Worm (Caenorhabditis elegans) whole organism, L2 larva: ENCODE measurements around the gene cpna-2.
A peak's percentile ranks its signal among the peaks of the same experiment; 100 is the strongest.

Source experiments
- C34F6.9 ChIP-seq: fragments of 150-350 bp; optimal IDR thresholded peaks from 2 replicates; lab custom pipeline; 2014; ENCODE audit warnings: missing biosample characterization, missing genetic modification characterization
- F13H6.1 ChIP-seq: sonication (generic microtip); optimal IDR thresholded peaks from 2 replicates; lab custom pipeline; 2016; ENCODE audit warnings: missing genetic modification characterization, missing compliant biosample characterization
- R02D3.7 ChIP-seq: fragments of 150-350 bp; optimal IDR thresholded peaks from 2 replicates; lab custom pipeline; 2014; ENCODE audit warnings: missing biosample characterization, missing genetic modification characterization
- Y55F3AM.14 ChIP-seq: fragments of 200-800 bp; sonication (Bioruptor generic); optimal IDR thresholded peaks from 2 replicates; lab custom pipeline; 2018; ENCODE audit warnings: mild to moderate bottlenecking, missing genetic modification characterization, missing compliant biosample characterization
- ZK546.5 ChIP-seq: sonication (generic microtip); optimal IDR thresholded peaks from 2 replicates; lab custom pipeline; 2017; ENCODE audit warnings: missing biosample characterization, missing genetic modification characterization
- alr-1 ChIP-seq: fragments of 150-350 bp; optimal IDR thresholded peaks from 2 replicates; lab custom pipeline; 2014; ENCODE audit warnings: missing biosample characterization, missing genetic modification characterization
- aly-2 ChIP-seq: fragments of 150-350 bp; optimal IDR thresholded peaks from 2 replicates; lab custom pipeline; 2014; ENCODE audit warnings: missing biosample characterization, missing genetic modification characterization
- ama-1 ChIP-seq: fragments of 150-350 bp; optimal IDR thresholded peaks from 2 replicates; lab custom pipeline; 2018; ENCODE audit warnings: inconsistent platforms
- blmp-1 ChIP-seq: sonication (generic microtip); optimal IDR thresholded peaks from 2 replicates; lab custom pipeline; 2017; ENCODE audit warnings: missing genetic modification characterization, mild to moderate bottlenecking, missing compliant biosample characterization, antibody characterized with exemption, moderate library complexity; ENCODE audit not compliant: insufficient read depth
- ceh-16 ChIP-seq: fragments of 150-350 bp; optimal IDR thresholded peaks from 2 replicates; lab custom pipeline; 2014; ENCODE audit warnings: missing biosample characterization, missing genetic modification characterization
- ceh-82 ChIP-seq: fragments of 150-350 bp; optimal IDR thresholded peaks from 2 replicates; lab custom pipeline; 2014; ENCODE audit warnings: missing biosample characterization, missing genetic modification characterization
- crh-2 ChIP-seq: sonication (generic microtip); optimal IDR thresholded peaks from 2 replicates; lab custom pipeline; 2017; ENCODE audit warnings: missing biosample characterization, missing genetic modification characterization
- dmd-4 ChIP-seq: sonication (generic microtip); optimal IDR thresholded peaks from 2 replicates; lab custom pipeline; 2017; ENCODE audit warnings: missing biosample characterization, missing genetic modification characterization
- elt-1 ChIP-seq: fragments of 150-350 bp; optimal IDR thresholded peaks from 2 replicates; lab custom pipeline; 2014; ENCODE audit warnings: missing biosample characterization, missing genetic modification characterization
- elt-3 ChIP-seq: sonication (generic microtip); optimal IDR thresholded peaks from 2 replicates; lab custom pipeline; 2017; ENCODE audit warnings: missing biosample characterization, missing genetic modification characterization
- fos-1 ChIP-seq: fragments of 150-350 bp; optimal IDR thresholded peaks from 2 replicates; lab custom pipeline; 2014; ENCODE audit warnings: missing biosample characterization, missing genetic modification characterization
- gmeb-1 ChIP-seq: fragments of 150-350 bp; optimal IDR thresholded peaks from 2 replicates; lab custom pipeline; 2014; ENCODE audit warnings: missing biosample characterization, missing genetic modification characterization
- lin-11 ChIP-seq: fragments of 150-350 bp; sonication (generic microtip); optimal IDR thresholded peaks from 2 replicates; lab custom pipeline; 2014; ENCODE audit warnings: missing biosample characterization, missing genetic modification characterization, inconsistent platforms, mixed read lengths
- lin-39 ChIP-seq: fragments of 150-350 bp; optimal IDR thresholded peaks from 2 replicates; lab custom pipeline; 2014; ENCODE audit warnings: missing biosample characterization, missing genetic modification reagents, missing genetic modification characterization
- lsy-2 ChIP-seq, 2 experiments: fragments of 150-350 bp in 1 of 2; sonication (generic microtip) in 1 of 2; optimal IDR thresholded peaks; 2 replicates each; lab custom pipeline; 2014 to 2017; ENCODE audit warnings: missing biosample characterization in 2 of 2, missing genetic modification characterization in 2 of 2
- mab-5 ChIP-seq: fragments of 150-350 bp; optimal IDR thresholded peaks from 2 replicates; lab custom pipeline; 2014; ENCODE audit warnings: missing biosample characterization, missing genetic modification characterization
- mdl-1 ChIP-seq, 2 experiments: fragments of 150-350 bp in 1 of 2; sonication (generic microtip) in 1 of 2; optimal IDR thresholded peaks; 2 replicates each; lab custom pipeline; 2017; ENCODE audit warnings: missing biosample characterization in 2 of 2, missing genetic modification characterization in 2 of 2
- nhr-10 ChIP-seq: sonication (generic microtip); optimal IDR thresholded peaks from 2 replicates; lab custom pipeline; 2017; ENCODE audit warnings: missing biosample characterization, missing genetic modification characterization
- nhr-11 ChIP-seq: fragments of 150-350 bp; optimal IDR thresholded peaks from 2 replicates; lab custom pipeline; 2014; ENCODE audit warnings: missing biosample characterization, missing genetic modification characterization
- nhr-12 ChIP-seq: fragments of 150-350 bp; optimal IDR thresholded peaks from 2 replicates; lab custom pipeline; 2014; ENCODE audit warnings: missing biosample characterization, missing genetic modification characterization
- nhr-129 ChIP-seq: fragments of 150-350 bp; optimal IDR thresholded peaks from 2 replicates; lab custom pipeline; 2014; ENCODE audit warnings: missing biosample characterization, missing genetic modification characterization
- nhr-21 ChIP-seq: fragments of 150-350 bp; optimal IDR thresholded peaks from 2 replicates; lab custom pipeline; 2014; ENCODE audit warnings: missing biosample characterization, missing genetic modification characterization
- nhr-23 ChIP-seq: fragments of 150-350 bp; optimal IDR thresholded peaks from 2 replicates; lab custom pipeline; 2014; ENCODE audit warnings: missing biosample characterization, missing genetic modification reagents, missing genetic modification characterization
- nhr-237 ChIP-seq: fragments of 150-350 bp; optimal IDR thresholded peaks from 2 replicates; lab custom pipeline; 2014; ENCODE audit warnings: missing biosample characterization, missing genetic modification characterization
- nhr-25 ChIP-seq: fragments of 150-350 bp; sonication (generic microtip); optimal IDR thresholded peaks from 3 replicates; lab custom pipeline; 2014; ENCODE audit warnings: missing biosample characterization, missing genetic modification characterization
- nhr-6 ChIP-seq: fragments of 150-350 bp; optimal IDR thresholded peaks from 2 replicates; lab custom pipeline; 2014; ENCODE audit warnings: missing biosample characterization, missing genetic modification characterization
- nhr-77 ChIP-seq: fragments of 150-350 bp; optimal IDR thresholded peaks from 2 replicates; lab custom pipeline; 2014; ENCODE audit warnings: missing biosample characterization, missing genetic modification characterization
- peb-1 ChIP-seq: fragments of 150-350 bp; optimal IDR thresholded peaks from 2 replicates; lab custom pipeline; 2014; ENCODE audit warnings: missing biosample characterization, missing genetic modification characterization
- sem-4 ChIP-seq: fragments of 150-350 bp; optimal IDR thresholded peaks from 2 replicates; lab custom pipeline; 2014; ENCODE audit warnings: missing biosample characterization, missing genetic modification reagents, missing genetic modification characterization
- skn-1 ChIP-seq: sonication (generic microtip); optimal IDR thresholded peaks from 2 replicates; lab custom pipeline; 2017; ENCODE audit warnings: missing biosample characterization, missing genetic modification characterization
- sma-3 ChIP-seq: sonication (generic microtip); optimal IDR thresholded peaks from 2 replicates; lab custom pipeline; 2016; ENCODE audit warnings: missing genetic modification reagents, missing genetic modification characterization, missing compliant biosample characterization
- sma-9 ChIP-seq, 2 experiments: fragments of 150-350 bp in 1 of 2; sonication (generic microtip) in 1 of 2; optimal IDR thresholded peaks; 2 replicates each; lab custom pipeline; 2014 to 2016; ENCODE audit warnings: missing genetic modification characterization in 2 of 2, mild to moderate bottlenecking in 1 of 2, missing biosample characterization in 1 of 2, missing compliant biosample characterization in 1 of 2, missing genetic modification reagents in 1 of 2, moderate library complexity in 1 of 2
- unc-39 ChIP-seq: fragments of 150-350 bp; optimal IDR thresholded peaks from 2 replicates; lab custom pipeline; 2014; ENCODE audit warnings: missing biosample characterization, missing genetic modification characterization
- unc-55 ChIP-seq: fragments of 150-350 bp; sonication (generic microtip); optimal IDR thresholded peaks from 3 replicates; lab custom pipeline; 2014; ENCODE audit warnings: missing biosample characterization, missing genetic modification reagents, missing genetic modification characterization
- unc-62 ChIP-seq: fragments of 150-350 bp; optimal IDR thresholded peaks from 2 replicates; lab custom pipeline; 2014; ENCODE audit warnings: missing biosample characterization, missing genetic modification reagents, missing genetic modification characterization
- zag-1 ChIP-seq: fragments of 150-350 bp; optimal IDR thresholded peaks from 2 replicates; lab custom pipeline; 2014; ENCODE audit warnings: missing biosample characterization, missing genetic modification characterization
- ztf-1 ChIP-seq: fragments of 200-800 bp; sonication (Bioruptor generic); conservative IDR thresholded peaks from 2 replicates; pipeline ENCODE4 v1.3.6; 2022; ENCODE audit warnings: missing genetic modification characterization, missing compliant biosample characterization
- ztf-11 ChIP-seq: sonication (generic microtip); optimal IDR thresholded peaks from 2 replicates; lab custom pipeline; 2017; ENCODE audit warnings: missing biosample characterization, missing genetic modification characterization
- ztf-4 ChIP-seq: fragments of 150-350 bp; optimal IDR thresholded peaks from 2 replicates; lab custom pipeline; 2014; ENCODE audit warnings: missing biosample characterization, missing genetic modification characterization

The cpna-2 gene

ce11 chrII:7709301-7709754 is 15.4 kb upstream of the cpna-2 start, which contains the start of gene sre-1:
TSS of gene sre-1 (plus strand) at chrII:7709704.
- TF ChIP-seq aly-2 (tag; lab: Kevin White, UChicago) (no peak), nhr-77 (tag; lab: Kevin White, UChicago) (no peak), lin-39 (tag; lab: Kevin White, UChicago) (no peak), ama-1 (lab: Kevin White, UChicago) (no peak), gmeb-1 (tag; lab: Kevin White, UChicago) (no peak), ztf-11 (tag; lab: Kevin White, UChicago) (no peak), nhr-21 (tag; lab: Kevin White, UChicago) (no peak), blmp-1 (tag; lab: Kevin White, UChicago) (no peak), unc-55 (no peak), crh-2 (tag; lab: Kevin White, UChicago) (no peak)

ce11 chrII:7714614-7715186 is 10.0 kb upstream of the cpna-2 start:
- TF ChIP-seq nhr-10 (tag; lab: Kevin White, UChicago) (no peak), ztf-4 (tag; lab: Kevin White, UChicago) (no peak), unc-62 (no peak), unc-55 (peak; percentile 27), elt-1 (tag; lab: Kevin White, UChicago) (no peak), ceh-82 (no peak), R02D3.7 (no peak), mdl-1 (tag; optimal IDR thresholded peaks at IDR 0.05; lab: Kevin White, UChicago) (no peak), nhr-6 (tag; lab: Kevin White, UChicago) (no peak), lin-11 (no peak), C34F6.9 (tag; lab: Kevin White, UChicago) (peak; percentile 76), nhr-129 (peak; percentile 29), nhr-23 (tag; lab: Kevin White, UChicago) (no peak), Y55F3AM.14 (GFP tag; lab: Kevin White, UChicago) (no peak), nhr-11 (tag; lab: Kevin White, UChicago) (no peak), ztf-11 (tag; lab: Kevin White, UChicago) (no peak), sma-3 (GFP tag; lab: Kevin White, UChicago) (no peak), skn-1 (tag; lab: Kevin White, UChicago) (no peak), crh-2 (tag; lab: Kevin White, UChicago) (peak; percentile 91), lin-39 (tag; lab: Kevin White, UChicago) (no peak), sem-4 (tag; lab: Kevin White, UChicago) (no peak), mab-5 (tag; lab: Kevin White, UChicago) (no peak), lsy-2 (tag; optimal IDR thresholded peaks at IDR 0.05; lab: Kevin White, UChicago) (peak in 1 of 2 experiments; percentile 49), ZK546.5 (tag; lab: Kevin White, UChicago) (no peak), gmeb-1 (tag; lab: Kevin White, UChicago) (no peak), unc-39 (no peak), sma-9 (GFP tag; optimal IDR thresholded peaks at IDR 0.05; lab: Kevin White, UChicago) (peak; percentile 57), sma-9 (tag; optimal IDR thresholded peaks at IDR 0.05; lab: Kevin White, UChicago) (no peak), nhr-21 (tag; lab: Kevin White, UChicago) (no peak), ama-1 (lab: Kevin White, UChicago) (no peak), peb-1 (tag; lab: Kevin White, UChicago) (no peak), dmd-4 (tag; lab: Kevin White, UChicago) (no peak), ceh-16 (tag; lab: Kevin White, UChicago) (no peak), fos-1 (tag; lab: Kevin White, UChicago) (no peak), nhr-237 (tag; lab: Kevin White, UChicago) (no peak), nhr-12 (tag; lab: Kevin White, UChicago) (no peak), aly-2 (tag; lab: Kevin White, UChicago) (no peak), elt-3 (tag; lab: Kevin White, UChicago) (no peak), F13H6.1 (tag; lab: Kevin White, UChicago) (no peak), nhr-77 (tag; lab: Kevin White, UChicago) (no peak), blmp-1 (tag; lab: Kevin White, UChicago) (no peak), nhr-25 (tag; lab: Kevin White, UChicago) (no peak), zag-1 (tag; lab: Kevin White, UChicago) (no peak), alr-1 (tag; lab: Kevin White, UChicago) (no peak), ztf-1 (GFP tag; lab: Robert Waterston, UW) (no peak)
